Fruit fly (Drosophila melanogaster) whole organism, pupa: Measurements from ENCODE around the gene CG31268.

Experiments
- D1 ChIP-seq: fragments of 200-800 bp; sonication (Bioruptor generic); optimal IDR thresholded peaks from 2 replicates; lab custom pipeline; 2018; ENCODE audit warnings: missing biosample characterization, mild to moderate bottlenecking, missing genetic modification characterization, moderate library complexity
- EcR ChIP-seq: fragments of 200-800 bp; sonication (Bioruptor generic); optimal IDR thresholded peaks from 3 replicates; lab custom pipeline; 2019; ENCODE audit warnings: missing biosample characterization, missing genetic modification characterization, mild to moderate bottlenecking, moderate library complexity, missing genetic modification reagents
- rn ChIP-seq: fragments of 200-800 bp; sonication (Bioruptor generic); IDR thresholded peaks from 2 replicates; pipeline ENCODE4 v1.3.6; 2022; ENCODE audit warnings: missing biosample characterization, missing genetic modification characterization

- TF ChIP-seq D1 (tag; lab: Kevin White, UChicago) (no peak), rn (GFP tag; lab: Robert Waterston, UW) (no peak), EcR (GFP tag; lab: Kevin White, UChicago) (no peak)
Measured at dm6 chr3R:17007336-17007735, 24.3 kb upstream of the CG31268 start.
